Worm (Caenorhabditis elegans): Measurements from ENCODE around the gene nap-1.
A peak's percentile ranks its signal among the peaks of the same experiment; 100 is the strongest.

The nap-1 gene

ce11 chrIV:8428492-8428891 is 49.4 kb upstream of the nap-1 start (continued):
- TF ChIP-seq hmg-1.2 (GFP tag; IDR thresholded peaks at IDR 0.05), result peak; percentile 100
- TF ChIP-seq nfya-1 (tag; optimal IDR thresholded peaks at IDR 0.05; ENCODE audit: borderline replicate concordance, insufficient read depth), result no peak
- TF ChIP-seq B0261.1 (tag; optimal IDR thresholded peaks at IDR 0.05), result peak; percentile 41
- peak; percentile 90 for TF ChIP-seq repo-1 (tag; optimal IDR thresholded peaks at IDR 0.05)
- TF ChIP-seq lin-35 (GFP tag; optimal IDR thresholded peaks at IDR 0.05), result peak in 1 of 3 experiments; percentile 20
- no peak for TF ChIP-seq sptf-2 (GFP tag; optimal IDR thresholded peaks at IDR 0.05)

- TF ChIP-seq ztf-25 (GFP tag; IDR thresholded peaks at IDR 0.05) (no peak), nhr-80 (tag; optimal IDR thresholded peaks at IDR 0.05) (no peak), lsl-1 (GFP tag; optimal IDR thresholded peaks at IDR 0.05) (no peak), rcor-1 (GFP tag; IDR thresholded peaks at IDR 0.05) (no peak), hsf-1 (GFP tag; IDR thresholded peaks at IDR 0.05) (no peak), B0035.1 (tag; optimal IDR thresholded peaks at IDR 0.05) (no peak), cebp-2 (GFP tag; IDR thresholded peaks at IDR 0.05) (no peak), snpc-4 (GFP tag; optimal IDR thresholded peaks at IDR 0.05) (no peak), snpc-4 (tag; optimal IDR thresholded peaks at IDR 0.05) (no peak), xnd-1 (tag; optimal IDR thresholded peaks at IDR 0.05) (no peak), Y56A3A.18 (GFP tag; IDR thresholded peaks at IDR 0.05) (no peak)
These were observed 47.4 kb upstream of the nap-1 start, which contains the start of the genes T26A8.3 and tmem-231 for ce11 chrIV:8426537-8426936. T26A8.3 (minus strand) TSS chrIV:8426637. tmem-231 (plus strand) TSS chrIV:8426785.

ce11 chrIV:8420961-8421360 is 41.8 kb upstream of the nap-1 start, which contains the start of gene M116.5:
M116.5 (minus strand) TSS chrIV:8421061.
- no peak for TF ChIP-seq nfya-2 (GFP tag; IDR thresholded peaks at IDR 0.05)
- TF ChIP-seq die-1 (tag; optimal IDR thresholded peaks at IDR 0.05), result no peak
- TF ChIP-seq sdz-38 (tag; optimal IDR thresholded peaks at IDR 0.05), result no peak
- TF ChIP-seq C17E4.6 (GFP tag; IDR thresholded peaks at IDR 0.05), result no peak
- no peak for TF ChIP-seq zfh-2 (GFP tag; conservative IDR thresholded peaks at IDR 0.05)
- no peak for TF ChIP-seq ceh-79 (tag; optimal IDR thresholded peaks at IDR 0.05)
- TF ChIP-seq ztf-3 (GFP tag; optimal IDR thresholded peaks at IDR 0.05), result no peak
- no peak for TF ChIP-seq T07F8.4 (tag; optimal IDR thresholded peaks at IDR 0.05)
- TF ChIP-seq B0261.1 (tag; optimal IDR thresholded peaks at IDR 0.05), result no peak
- no peak for TF ChIP-seq hmg-1.2 (GFP tag; IDR thresholded peaks at IDR 0.05)
- TF ChIP-seq let-607 (tag; optimal IDR thresholded peaks at IDR 0.05), result no peak
- no peak for TF ChIP-seq repo-1 (tag; optimal IDR thresholded peaks at IDR 0.05)
- TF ChIP-seq athp-1 (tag; optimal IDR thresholded peaks at IDR 0.05), result no peak
- no peak for TF ChIP-seq sptf-2 (GFP tag; optimal IDR thresholded peaks at IDR 0.05)
- TF ChIP-seq ceh-40 (GFP tag; IDR thresholded peaks at IDR 0.05), result no peak
- no peak for TF ChIP-seq hlh-26 (GFP tag; conservative IDR thresholded peaks at IDR 0.05)
- no peak for TF ChIP-seq pbrm-1 (GFP tag; IDR thresholded peaks at IDR 0.05)

ce11 chrIV:8412538-8412937 is 33.4 kb upstream of the nap-1 start:
- TF ChIP-seq ceh-40 (GFP tag; IDR thresholded peaks at IDR 0.05) (0 out of 2 replicates have a peak, but pooled peaks have one; percentile 38), ztf-25 (GFP tag; IDR thresholded peaks at IDR 0.05) (peak; percentile 82; the same call in 1 of the 2 replicates), pbrm-1 (GFP tag; IDR thresholded peaks at IDR 0.05) (peak; percentile 25; the same call in 1 of the 2 replicates), hsf-1 (GFP tag; IDR thresholded peaks at IDR 0.05) (peak; percentile 68; the same call in 1 of the 2 replicates), D2030.7 (GFP tag; IDR thresholded peaks at IDR 0.05) (peak; percentile 41; the same call in 1 of the 2 replicates), B0019.2 (GFP tag; conservative IDR thresholded peaks at IDR 0.05) (0 out of 2 replicates have a peak, but pooled peaks have one; percentile 15), madf-6 (GFP tag; IDR thresholded peaks at IDR 0.05) (peak; percentile 38; the same call in 1 of the 2 replicates), hmg-1.2 (GFP tag; IDR thresholded peaks at IDR 0.05) (peak; percentile 70), tbp1 (GFP tag; optimal IDR thresholded peaks at IDR 0.05) (peak; percentile 86), lin-26 (GFP tag; IDR thresholded peaks at IDR 0.05) (peak; percentile 88), B0261.1 (tag; optimal IDR thresholded peaks at IDR 0.05) (peak; percentile 59), cebp-2 (GFP tag; IDR thresholded peaks at IDR 0.05) (0 out of 2 replicates have a peak, but pooled peaks have one; percentile 76), rpc-1 (optimal IDR thresholded peaks at IDR 0.05) (peak; percentile 49), rpc-1 (tag; optimal IDR thresholded peaks at IDR 0.05) (peak; percentile 68), madf-3 (GFP tag; IDR thresholded peaks at IDR 0.05) (peak; percentile 61; the same call in 1 of the 2 replicates)

All from whole organism, young adult.